Fruit fly (Drosophila melanogaster) whole organism, embryonic: Measurements from ENCODE around the gene corto.

Experiments used
- Antp ChIP-seq: fragments of 200-800 bp; sonication (Bioruptor generic); optimal IDR thresholded peaks from 3 replicates; lab custom pipeline; 2016; ENCODE audit warnings: missing biosample characterization, missing genetic modification characterization
- CG1024 ChIP-seq: fragments of 200-800 bp; sonication (Bioruptor generic); IDR thresholded peaks from 2 replicates; pipeline ENCODE4 v1.3.6; 2022; ENCODE audit warnings: missing biosample characterization, missing genetic modification characterization
- CG14710 ChIP-seq: fragments of 200-800 bp; sonication (Bioruptor generic); optimal IDR thresholded peaks from 3 replicates; lab custom pipeline; 2019; ENCODE audit warnings: missing biosample characterization, mild to moderate bottlenecking, missing genetic modification characterization, moderate library complexity
- CG15479 ChIP-seq: fragments of 200-800 bp; sonication (Bioruptor generic); optimal IDR thresholded peaks from 3 replicates; lab custom pipeline; 2019; ENCODE audit warnings: missing biosample characterization, mild to moderate bottlenecking, missing genetic modification characterization, moderate library complexity
- CG15601 ChIP-seq: fragments of 200-800 bp; sonication (Bioruptor generic); optimal IDR thresholded peaks from 3 replicates; lab custom pipeline; 2019; ENCODE audit warnings: missing biosample characterization, mild to moderate bottlenecking, missing genetic modification characterization, moderate library complexity
- CG17186 ChIP-seq: fragments of 200-800 bp; sonication (Bioruptor generic); optimal IDR thresholded peaks from 3 replicates; lab custom pipeline; 2017; ENCODE audit warnings: missing biosample characterization, missing genetic modification reagents, missing genetic modification characterization
- CG17328 ChIP-seq: fragments of 200-800 bp; sonication (Bioruptor generic); IDR thresholded peaks from 2 replicates; pipeline ENCODE4 v1.3.6; 2022; ENCODE audit warnings: missing biosample characterization, missing genetic modification characterization
- CG18476 ChIP-seq: fragments of 200-800 bp; sonication (Bioruptor generic); optimal IDR thresholded peaks from 2 replicates; lab custom pipeline; 2016; ENCODE audit warnings: missing biosample characterization, mild to moderate bottlenecking, missing genetic modification characterization
- CG2120 ChIP-seq: fragments of 200-800 bp; sonication (Bioruptor generic); optimal IDR thresholded peaks from 3 replicates; lab custom pipeline; 2016; ENCODE audit warnings: missing biosample characterization, missing genetic modification characterization
- CG2889 ChIP-seq: fragments of 200-800 bp; sonication (Bioruptor generic); IDR thresholded peaks from 3 replicates; pipeline ENCODE4 v1.3.6; 2022; ENCODE audit warnings: missing biosample characterization, missing genetic modification characterization
- CG31441 ChIP-seq: fragments of 200-800 bp; sonication (Bioruptor generic); IDR thresholded peaks from 2 replicates; pipeline ENCODE4 v1.3.6; 2022; ENCODE audit warnings: missing biosample characterization, missing genetic modification characterization
- CG42726 ChIP-seq: fragments of 200-800 bp; sonication (Bioruptor generic); IDR thresholded peaks from 2 replicates; pipeline ENCODE4 v1.3.6; 2022; ENCODE audit warnings: missing biosample characterization, missing genetic modification characterization; ENCODE audit not compliant: partially characterized antibody
- CG4360 ChIP-seq: fragments of 200-800 bp; sonication (Bioruptor generic); IDR thresholded peaks from 2 replicates; pipeline ENCODE4 v1.3.6; 2022; ENCODE audit warnings: missing biosample characterization, missing genetic modification characterization
- CG4404 ChIP-seq: fragments of 200-800 bp; sonication (Bioruptor generic); IDR thresholded peaks from 2 replicates; pipeline ENCODE4 v1.3.6; 2022; ENCODE audit warnings: missing biosample characterization, missing genetic modification characterization
- CG4424 ChIP-seq: fragments of 200-800 bp; sonication (Bioruptor generic); optimal IDR thresholded peaks from 3 replicates; lab custom pipeline; 2016; ENCODE audit warnings: missing biosample characterization, missing genetic modification characterization
- CG6175 ChIP-seq: fragments of 200-800 bp; sonication (Bioruptor generic); IDR thresholded peaks from 3 replicates; pipeline ENCODE4 v1.3.6; 2022; ENCODE audit warnings: missing biosample characterization, missing genetic modification characterization
- CG6654 ChIP-seq: fragments of 200-800 bp; sonication (Bioruptor generic); optimal IDR thresholded peaks from 2 replicates; lab custom pipeline; 2017; ENCODE audit warnings: missing biosample characterization, mild to moderate bottlenecking, missing genetic modification characterization
- CG7839 ChIP-seq: fragments of 200-800 bp; sonication (Bioruptor generic); optimal IDR thresholded peaks from 3 replicates; lab custom pipeline; 2018; ENCODE audit warnings: missing biosample characterization, mild to moderate bottlenecking, missing genetic modification characterization, moderate library complexity
- CG8281 ChIP-seq: fragments of 200-800 bp; sonication (Bioruptor generic); optimal IDR thresholded peaks from 2 replicates; lab custom pipeline; 2018; ENCODE audit warnings: missing biosample characterization, mild to moderate bottlenecking, missing genetic modification characterization, moderate library complexity
- CG8765 ChIP-seq: fragments of 200-800 bp; sonication (Bioruptor generic); IDR thresholded peaks from 2 replicates; pipeline ENCODE4 v1.3.6; 2022; ENCODE audit warnings: missing biosample characterization, missing genetic modification characterization
- CG9215 ChIP-seq: fragments of 200-800 bp; sonication (Bioruptor generic); IDR thresholded peaks from 2 replicates; pipeline ENCODE4 v1.3.6; 2022; ENCODE audit warnings: missing biosample characterization, missing genetic modification characterization
- CG9727 ChIP-seq: fragments of 200-800 bp; sonication (Bioruptor generic); optimal IDR thresholded peaks from 3 replicates; lab custom pipeline; 2017; ENCODE audit warnings: missing biosample characterization, mild to moderate bottlenecking, missing genetic modification characterization
- CG9817 ChIP-seq: fragments of 200-800 bp; sonication (Bioruptor generic); optimal IDR thresholded peaks from 2 replicates; lab custom pipeline; 2018; ENCODE audit warnings: missing biosample characterization, mild to moderate bottlenecking, missing genetic modification characterization, moderate library complexity
- Chrac-16 ChIP-seq: fragments of 200-800 bp; sonication (Bioruptor generic); optimal IDR thresholded peaks from 3 replicates; lab custom pipeline; 2016; ENCODE audit warnings: missing biosample characterization, missing genetic modification characterization
- D19B ChIP-seq: fragments of 200-800 bp; sonication (Bioruptor generic); optimal IDR thresholded peaks from 2 replicates; lab custom pipeline; 2017; ENCODE audit warnings: missing biosample characterization, mild to moderate bottlenecking, missing genetic modification characterization
- Drgx ChIP-seq: fragments of 200-800 bp; sonication (Bioruptor generic); IDR thresholded peaks from 2 replicates; pipeline ENCODE4 v1.3.6; 2022; ENCODE audit warnings: missing biosample characterization, missing genetic modification characterization
- Fer3 ChIP-seq: fragments of 200-800 bp; sonication (Bioruptor generic); optimal IDR thresholded peaks from 2 replicates; lab custom pipeline; 2018; ENCODE audit warnings: missing biosample characterization, mild to moderate bottlenecking, missing genetic modification characterization, moderate library complexity
- HLH54F ChIP-seq: fragments of 200-800 bp; sonication (Bioruptor generic); optimal IDR thresholded peaks from 3 replicates; lab custom pipeline; 2016; ENCODE audit warnings: missing biosample characterization, missing genetic modification characterization
- Hr3 ChIP-seq: fragments of 200-800 bp; sonication (Bioruptor generic); optimal IDR thresholded peaks from 3 replicates; lab custom pipeline; 2016; ENCODE audit warnings: missing biosample characterization, missing genetic modification characterization
- MTF-1 ChIP-seq: fragments of 200-800 bp; sonication (Bioruptor generic); optimal IDR thresholded peaks from 2 replicates; lab custom pipeline; 2018; ENCODE audit warnings: missing biosample characterization, mild to moderate bottlenecking, missing genetic modification characterization, borderline replicate concordance
- Oaz ChIP-seq: fragments of 200-800 bp; sonication (Bioruptor generic); IDR thresholded peaks from 2 replicates; pipeline ENCODE4 v1.3.6; 2022; ENCODE audit warnings: missing biosample characterization, missing genetic modification characterization
- Ptx1 ChIP-seq: fragments of 200-800 bp; sonication (Bioruptor generic); IDR thresholded peaks from 2 replicates; pipeline ENCODE4 v1.3.6; 2022; ENCODE audit warnings: missing biosample characterization, missing genetic modification characterization
- Side ChIP-seq: fragments of 200-800 bp; sonication (Bioruptor generic); optimal IDR thresholded peaks from 2 replicates; lab custom pipeline; 2016; ENCODE audit warnings: missing biosample characterization, missing genetic modification characterization
- Sry-δ ChIP-seq: fragments of 200-800 bp; sonication (Bioruptor generic); optimal IDR thresholded peaks from 2 replicates; lab custom pipeline; 2016; ENCODE audit warnings: missing biosample characterization, missing genetic modification characterization
- TFAM ChIP-seq: fragments of 200-800 bp; sonication (Bioruptor generic); optimal IDR thresholded peaks from 2 replicates; lab custom pipeline; 2017; ENCODE audit warnings: missing biosample characterization, missing genetic modification characterization, inconsistent platforms
- Vsx1 ChIP-seq: fragments of 200-800 bp; sonication (Bioruptor generic); optimal IDR thresholded peaks from 2 replicates; lab custom pipeline; 2017; ENCODE audit warnings: missing biosample characterization, mild to moderate bottlenecking, missing genetic modification characterization, missing genetic modification reagents
- btn ChIP-seq: fragments of 200-800 bp; sonication (Bioruptor generic); optimal IDR thresholded peaks from 2 replicates; lab custom pipeline; 2016; ENCODE audit warnings: missing biosample characterization, missing genetic modification characterization
- chif ChIP-seq, 2 experiments: fragments of 200-800 bp; sonication (Bioruptor generic); optimal IDR thresholded peaks; 3 replicates each; lab custom pipeline; 2016; ENCODE audit warnings: missing biosample characterization in 2 of 2, missing genetic modification characterization in 2 of 2
- corto ChIP-seq: fragments of 200-800 bp; sonication (Bioruptor generic); optimal IDR thresholded peaks from 2 replicates; lab custom pipeline; 2016; ENCODE audit warnings: missing biosample characterization, mild to moderate bottlenecking, missing genetic modification characterization, moderate library complexity
- emc ChIP-seq: fragments of 200-800 bp; sonication (Bioruptor generic); optimal IDR thresholded peaks from 2 replicates; lab custom pipeline; 2016; ENCODE audit warnings: missing biosample characterization, missing genetic modification characterization
- gce ChIP-seq: fragments of 200-800 bp; sonication (Bioruptor generic); IDR thresholded peaks from 3 replicates; pipeline ENCODE4 v1.3.6; 2022; ENCODE audit warnings: missing biosample characterization, missing genetic modification characterization
- hb ChIP-seq: fragments of 200-800 bp; sonication (Bioruptor generic); IDR thresholded peaks from 3 replicates; pipeline ENCODE4 v1.3.6; 2022; ENCODE audit warnings: missing biosample characterization, missing genetic modification characterization; ENCODE audit not compliant: partially characterized antibody
- ken ChIP-seq: fragments of 200-800 bp; sonication (Bioruptor generic); IDR thresholded peaks from 3 replicates; pipeline ENCODE4 v1.3.6; 2022; ENCODE audit warnings: missing biosample characterization, missing genetic modification characterization
- luna ChIP-seq: fragments of 200-800 bp; sonication (Bioruptor generic); optimal IDR thresholded peaks from 2 replicates; lab custom pipeline; 2016; ENCODE audit warnings: missing biosample characterization, missing genetic modification characterization
- mirr ChIP-seq: fragments of 200-800 bp; sonication (Bioruptor generic); optimal IDR thresholded peaks from 3 replicates; lab custom pipeline; 2018; ENCODE audit warnings: missing biosample characterization, mild to moderate bottlenecking, missing genetic modification characterization
- pita ChIP-seq: fragments of 200-800 bp; sonication (Bioruptor generic); optimal IDR thresholded peaks from 2 replicates; lab custom pipeline; 2017; ENCODE audit warnings: missing biosample characterization, mild to moderate bottlenecking, missing genetic modification characterization
- pum ChIP-seq: fragments of 200-800 bp; sonication (Bioruptor generic); optimal IDR thresholded peaks from 2 replicates; lab custom pipeline; 2016; ENCODE audit warnings: missing biosample characterization, missing genetic modification characterization
- tll ChIP-seq, 2 experiments: fragments of 200-800 bp in 1 of 2; fragments of >200 bp in 1 of 2; sonication (Bioruptor generic) in 1 of 2; optimal IDR thresholded peaks; 2 replicates each; lab custom pipeline; 2017 to 2019; ENCODE audit warnings: missing biosample characterization in 2 of 2, missing genetic modification characterization in 2 of 2, mild to moderate bottlenecking in 1 of 2, moderate library complexity in 1 of 2
- trh ChIP-seq: fragments of 200-800 bp; sonication (Bioruptor generic); optimal IDR thresholded peaks from 2 replicates; lab custom pipeline; 2016; ENCODE audit warnings: missing biosample characterization, missing genetic modification characterization
- tx ChIP-seq: fragments of 200-800 bp; sonication (Bioruptor generic); optimal IDR thresholded peaks from 2 replicates; lab custom pipeline; 2016; ENCODE audit warnings: missing biosample characterization, missing genetic modification characterization
- zen ChIP-seq: fragments of 200-800 bp; sonication (Bioruptor generic); optimal IDR thresholded peaks from 3 replicates; lab custom pipeline; 2018; ENCODE audit warnings: missing biosample characterization, mild to moderate bottlenecking, missing genetic modification characterization, moderate library complexity

corto gene

dm6 chr3R:5126884-5127283 lies 40.0 kb upstream of the corto start (continued):
- peak; percentile 24 for TF ChIP-seq CG9727 (GFP tag; lab: Kevin White, UChicago)
- TF ChIP-seq CG6654 (GFP tag; lab: Kevin White, UChicago) = peak; percentile 32
- TF ChIP-seq CG42726 = peak; percentile 83
- TF ChIP-seq CG18476 = peak; percentile 36
- peak; percentile 51 for TF ChIP-seq Sry-δ (GFP tag; lab: Kevin White, UChicago)
- no peak for TF ChIP-seq CG2889 (GFP tag; lab: Robert Waterston, UW)
- peak; percentile 67 for TF ChIP-seq Hr3 (GFP tag; lab: Kevin White, UChicago)
- TF ChIP-seq ken (GFP tag; lab: Robert Waterston, UW) = peak; percentile 69
- peak; percentile 59 for TF ChIP-seq CG14710 (tag; lab: Kevin White, UChicago)
- peak; percentile 65 to 79 for TF ChIP-seq chif (GFP tag; optimal IDR thresholded peaks at IDR 0.05; lab: Kevin White, UChicago)
- peak; percentile 67 for TF ChIP-seq CG4424 (GFP tag; lab: Kevin White, UChicago)
- TF ChIP-seq btn (GFP tag; lab: Kevin White, UChicago) = peak; percentile 17
- TF ChIP-seq Vsx1 (GFP tag; lab: Kevin White, UChicago) = no peak
- no peak for TF ChIP-seq Drgx
- TF ChIP-seq trh (GFP tag; lab: Kevin White, UChicago) = peak; percentile 51
- TF ChIP-seq Oaz (GFP tag; lab: Robert Waterston, UW) = 0 out of 2 replicates have a peak, but pooled peaks have one; percentile 16
- TF ChIP-seq gce (GFP tag; lab: Robert Waterston, UW) = no peak
- TF ChIP-seq zen (tag; lab: Kevin White, UChicago) = peak; percentile 83
- TF ChIP-seq Chrac-16 (GFP tag; lab: Kevin White, UChicago) = peak; percentile 74
- no peak for TF ChIP-seq corto (GFP tag; lab: Kevin White, UChicago)
- peak; percentile 64 for TF ChIP-seq HLH54F (GFP tag; lab: Kevin White, UChicago)
- peak; percentile 62 for TF ChIP-seq CG1024 (GFP tag; lab: Robert Waterston, UW)
- TF ChIP-seq tx (GFP tag; lab: Kevin White, UChicago) = peak; percentile 47
- no peak for TF ChIP-seq CG8281 (tag; lab: Kevin White, UChicago)
- TF ChIP-seq CG9215 (GFP tag; lab: Robert Waterston, UW) = peak; percentile 59; the same call in 1 of the 2 replicates
- TF ChIP-seq emc (GFP tag; lab: Kevin White, UChicago) = peak; percentile 34
- peak; percentile 28 for TF ChIP-seq mirr
- no peak for TF ChIP-seq CG17186
- no peak for TF ChIP-seq CG4360
- TF ChIP-seq pita (GFP tag; lab: Kevin White, UChicago) = peak; percentile 64
- peak; percentile 21 for TF ChIP-seq MTF-1
- TF ChIP-seq CG2120 = peak; percentile 71
- no peak for TF ChIP-seq D19B
- TF ChIP-seq Antp (GFP tag; lab: Kevin White, UChicago) = peak; percentile 76
- peak; percentile 69 for TF ChIP-seq CG7839 (tag; lab: Kevin White, UChicago)
- no peak for TF ChIP-seq CG17328
- TF ChIP-seq pum (GFP tag; lab: Kevin White, UChicago) = peak; percentile 67
- no peak for TF ChIP-seq CG4404 (GFP tag; lab: Robert Waterston, UW)
- TF ChIP-seq Side = peak; percentile 61
- no peak for TF ChIP-seq hb (GFP tag; lab: Robert Waterston, UW)
- TF ChIP-seq CG31441 (GFP tag; lab: Robert Waterston, UW) = peak; percentile 50; the same call in 1 of the 2 replicates
- peak; percentile 66; the same call in 1 of the 2 replicates for TF ChIP-seq Ptx1
- no peak for TF ChIP-seq CG15479 (GFP tag; lab: Kevin White, UChicago)
- TF ChIP-seq CG15601 (tag; lab: Kevin White, UChicago) = peak; percentile 75
- TF ChIP-seq tll (GFP tag; optimal IDR thresholded peaks at IDR 0.05; lab: Kevin White, UChicago) = peak in 1 of 2 experiments; percentile 34
- 0 out of 2 replicates have a peak, but pooled peaks have one; percentile 17 for TF ChIP-seq CG8765 (GFP tag; lab: Robert Waterston, UW)
- peak; percentile 84 for TF ChIP-seq CG9817 (tag; lab: Kevin White, UChicago)
- 0 out of 3 replicates have a peak, but pooled peaks have one; percentile 38 for TF ChIP-seq CG6175 (GFP tag; lab: Robert Waterston, UW)
- no peak for TF ChIP-seq TFAM (GFP tag; lab: Kevin White, UChicago)
- peak; percentile 48 for TF ChIP-seq luna (GFP tag; lab: Kevin White, UChicago)
- TF ChIP-seq Fer3 (tag; lab: Kevin White, UChicago) = peak; percentile 44
